Fruit fly (Drosophila melanogaster): ENCODE data around the gene Prosbeta2R1.

The Prosbeta2R1 gene

DNA sequence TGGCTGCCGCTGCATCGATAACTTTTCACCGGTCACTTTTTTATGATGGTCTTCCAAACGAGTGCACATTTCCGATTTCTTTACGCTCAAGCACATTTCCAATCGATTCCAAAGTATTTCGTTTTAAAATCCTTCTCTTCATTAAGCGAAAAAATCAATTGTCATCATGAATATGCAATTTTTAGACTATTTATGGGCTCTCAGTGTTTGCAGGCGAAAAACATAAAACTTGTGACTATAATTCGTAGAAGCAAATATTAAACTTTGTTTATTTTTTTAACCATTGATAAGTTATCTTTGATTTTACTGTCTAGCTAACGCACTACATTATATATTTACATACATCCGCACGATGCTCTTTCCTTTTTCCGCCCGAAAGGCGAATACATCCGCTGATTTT lies at the start of gene Prosbeta2R1:
Gene Prosbeta2R1 (plus strand): TSS at position 301 of the 400 bp plus-strand sequence.
- TF ChIP-seq fd59A (GFP tag; optimal IDR thresholded peaks at IDR 0.05) (no peak), Eip78C (GFP tag) (no peak), spab (GFP tag; optimal IDR thresholded peaks at IDR 0.05) (no peak), CG6163 (GFP tag; IDR thresholded peaks at IDR 0.05) (no peak), eg (GFP tag; IDR thresholded peaks at IDR 0.05) (no peak), Ets21C (GFP tag; optimal IDR thresholded peaks at IDR 0.05) (no peak), CG8319 (GFP tag; optimal IDR thresholded peaks at IDR 0.05) (no peak), pdm3 (GFP tag; optimal IDR thresholded peaks at IDR 0.05) (no peak), OdsH (GFP tag; optimal IDR thresholded peaks at IDR 0.05) (no peak), CG34406 (GFP tag; optimal IDR thresholded peaks at IDR 0.05) (no peak), CG11902 (GFP tag; optimal IDR thresholded peaks at IDR 0.05) (no peak), dac (GFP tag; optimal IDR thresholded peaks at IDR 0.05) (no peak)

DNA sequence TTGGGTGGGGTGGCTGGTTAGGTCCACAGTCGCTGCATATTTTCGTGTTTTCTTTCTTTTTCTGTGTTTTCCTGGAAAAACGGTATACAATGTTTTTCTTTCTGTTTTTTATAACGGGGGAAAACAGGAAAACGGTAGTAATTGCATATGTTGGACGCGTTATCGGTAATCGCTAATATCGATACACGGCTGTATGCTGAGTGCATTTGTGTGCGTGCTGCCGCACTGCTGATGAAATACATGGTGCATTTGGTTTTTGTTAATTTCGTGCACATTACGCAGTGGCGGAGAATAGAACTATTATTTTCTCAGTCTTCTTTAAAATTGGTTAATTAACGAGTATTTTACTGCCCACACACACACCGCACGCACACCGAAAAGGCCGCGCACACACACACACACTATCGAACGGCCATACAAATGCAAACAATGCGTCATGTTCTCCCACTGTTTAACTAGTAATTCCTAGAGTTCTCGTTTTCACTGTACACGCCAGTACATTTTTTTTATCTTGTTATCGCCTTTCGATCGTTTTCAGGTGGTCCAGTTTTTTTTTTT lies 45.2 kb upstream of the Prosbeta2R1 start:
- no peak for TF ChIP-seq Eip78C (GFP tag)
- no peak for TF ChIP-seq spab (GFP tag; optimal IDR thresholded peaks at IDR 0.05)
- no peak for TF ChIP-seq Gug (GFP tag; IDR thresholded peaks at IDR 0.05)
- TF ChIP-seq CG6163 (GFP tag; IDR thresholded peaks at IDR 0.05) = 0 out of 3 replicates have a peak, but pooled peaks have one; percentile 5
- no peak for TF ChIP-seq Ets21C (GFP tag; optimal IDR thresholded peaks at IDR 0.05)
- TF ChIP-seq CG31627 (GFP tag; optimal IDR thresholded peaks at IDR 0.05) = no peak
- no peak for TF ChIP-seq CG3032 (tag; optimal IDR thresholded peaks at IDR 0.05)
- TF ChIP-seq CG3919 (GFP tag; optimal IDR thresholded peaks at IDR 0.05) = no peak
- no peak for TF ChIP-seq Hr4 (GFP tag; optimal IDR thresholded peaks at IDR 0.05)
- no peak for TF ChIP-seq CG7368 (GFP tag; optimal IDR thresholded peaks at IDR 0.05)
- TF ChIP-seq CG4318 (GFP tag; optimal IDR thresholded peaks at IDR 0.05) = no peak
- no peak for TF ChIP-seq CG32006 (GFP tag; optimal IDR thresholded peaks at IDR 0.05)
- no peak for TF ChIP-seq CG6808 (GFP tag; optimal IDR thresholded peaks at IDR 0.05)
- no peak for TF ChIP-seq Sox102F (GFP tag; optimal IDR thresholded peaks at IDR 0.05)
- TF ChIP-seq CG11294 (GFP tag; IDR thresholded peaks at IDR 0.05) = no peak
- TF ChIP-seq CG15336 (GFP tag; IDR thresholded peaks at IDR 0.05) = peak; percentile 12; the same call in 1 of the 2 replicates

DNA sequence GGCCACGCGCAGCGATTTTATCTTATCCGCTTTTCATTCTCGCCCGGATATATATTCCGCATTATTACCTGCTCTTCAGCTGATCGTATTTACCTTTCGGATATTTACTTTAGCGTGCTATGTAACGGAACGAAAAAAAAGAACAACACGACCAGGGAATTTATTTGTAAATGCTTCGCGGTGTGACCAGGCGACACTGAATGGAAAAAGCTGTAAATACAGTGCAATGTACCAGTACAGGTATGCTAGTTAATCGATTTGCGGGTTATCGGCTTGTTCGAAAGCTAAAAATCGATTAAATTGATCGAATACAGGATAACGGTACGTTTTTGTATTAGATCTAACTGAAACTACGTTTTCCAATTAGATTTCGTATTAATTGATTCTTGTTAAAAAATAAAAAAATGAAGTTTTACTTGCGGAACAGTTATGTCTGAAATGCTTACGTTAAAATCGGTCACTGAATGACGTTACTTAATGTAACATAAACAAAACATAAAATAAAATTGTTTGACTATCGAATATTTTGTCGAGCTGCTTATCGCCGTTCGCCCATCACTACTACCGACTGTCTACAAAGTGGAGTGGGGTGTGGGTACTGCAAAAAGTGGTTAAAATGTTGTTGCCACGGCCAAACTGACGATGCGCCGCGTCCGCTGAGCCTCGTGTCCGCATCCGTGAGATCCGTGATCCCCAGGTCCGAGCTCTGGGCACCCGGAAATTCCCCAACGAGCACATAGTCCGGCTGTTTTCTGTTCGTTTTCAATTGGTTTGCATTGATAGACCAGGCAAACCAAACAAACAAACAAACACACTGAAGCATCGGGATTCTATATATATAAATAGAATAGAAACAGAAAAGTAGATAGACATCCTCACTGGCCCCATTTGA lies 44.5 kb upstream of the Prosbeta2R1 start, which contains the start of the genes MAPk-Ak2 and CG42699:
Gene MAPk-Ak2 (minus strand): TSS at position 203 of the 892 bp plus-strand sequence.
Gene CG42699 (plus strand): TSS at position 553 of the 892 bp plus-strand sequence.
- TF ChIP-seq ss (GFP tag; optimal IDR thresholded peaks at IDR 0.05) = peak; percentile 65 to 80
- TF ChIP-seq Lpt (GFP tag; optimal IDR thresholded peaks at IDR 0.05) = no peak
- TF ChIP-seq dsx (GFP tag; optimal IDR thresholded peaks at IDR 0.05; ENCODE audit: poor library complexity, severe bottlenecking) = peak; percentile 55
- TF ChIP-seq CG10669 (GFP tag; optimal IDR thresholded peaks at IDR 0.05) = peak; percentile 58
- TF ChIP-seq Sox102F (GFP tag; optimal IDR thresholded peaks at IDR 0.05) = peak; percentile 54
- peak; percentile 38 for TF ChIP-seq Eip75B (GFP tag; optimal IDR thresholded peaks at IDR 0.05)
- TF ChIP-seq CG8119 (GFP tag; IDR thresholded peaks at IDR 0.05) = 0 out of 3 replicates have a peak, but pooled peaks have one; percentile 22
- TF ChIP-seq Eip93F (GFP tag; optimal IDR thresholded peaks at IDR 0.05) = no peak
- no peak for TF ChIP-seq svp (GFP tag)
- peak; percentile 34; the same call in 2 of the 3 replicates for TF ChIP-seq CG6163 (GFP tag; IDR thresholded peaks at IDR 0.05)
- TF ChIP-seq Eip78C (GFP tag) = peak; percentile 87
- no peak for TF ChIP-seq Smox (GFP tag; optimal IDR thresholded peaks at IDR 0.05)
- no peak for TF ChIP-seq CG8319 (GFP tag; optimal IDR thresholded peaks at IDR 0.05)
- peak; percentile 58 for TF ChIP-seq CG8632 (GFP tag; optimal IDR thresholded peaks at IDR 0.05)
- TF ChIP-seq CG32006 (GFP tag; optimal IDR thresholded peaks at IDR 0.05) = no peak
- TF ChIP-seq CG10631 (GFP tag; optimal IDR thresholded peaks at IDR 0.05) = peak; percentile 49
- TF ChIP-seq Blimp-1 (GFP tag; optimal IDR thresholded peaks at IDR 0.05) = peak; percentile 29
- TF ChIP-seq CG1621 (tag; optimal IDR thresholded peaks at IDR 0.05) = peak; percentile 34
- peak; percentile 74 for TF ChIP-seq CG6808 (GFP tag; optimal IDR thresholded peaks at IDR 0.05)
- peak; percentile 10 for TF ChIP-seq acj6 (GFP tag; optimal IDR thresholded peaks at IDR 0.05)
- TF ChIP-seq CG31627 (GFP tag; optimal IDR thresholded peaks at IDR 0.05) = no peak
- TF ChIP-seq vri (GFP tag; optimal IDR thresholded peaks at IDR 0.05) = peak; percentile 57
- TF ChIP-seq CG3032 (tag; optimal IDR thresholded peaks at IDR 0.05) = peak; percentile 3
- TF ChIP-seq CG4318 (GFP tag; optimal IDR thresholded peaks at IDR 0.05) = no peak
- no peak for TF ChIP-seq Sox15 (GFP tag; optimal IDR thresholded peaks at IDR 0.05)
- TF ChIP-seq pdm3 (GFP tag; optimal IDR thresholded peaks at IDR 0.05) = peak; percentile 50
- peak; percentile 13 for TF ChIP-seq fd59A (GFP tag; optimal IDR thresholded peaks at IDR 0.05)
- TF ChIP-seq CG9139 (GFP tag; optimal IDR thresholded peaks at IDR 0.05) = peak; percentile 65
- TF ChIP-seq esn (GFP tag; optimal IDR thresholded peaks at IDR 0.05) = peak; percentile 72
- peak; percentile 54 for TF ChIP-seq CG6792 (GFP tag; optimal IDR thresholded peaks at IDR 0.05)
- no peak for TF ChIP-seq Hr39 (GFP tag; optimal IDR thresholded peaks at IDR 0.05)
